Fruit fly (Drosophila melanogaster): Measurements from ENCODE around the gene CG44362.

- TF ChIP-seq CG11617 (GFP tag; optimal IDR thresholded peaks at IDR 0.05) (peak; percentile 85), CG12768 (GFP tag; optimal IDR thresholded peaks at IDR 0.05) (peak; percentile 40), Clk (GFP tag; optimal IDR thresholded peaks at IDR 0.05) (no peak), CG14711 (tag; optimal IDR thresholded peaks at IDR 0.05) (peak; percentile 82), CG33017 (tag; optimal IDR thresholded peaks at IDR 0.05) (peak; percentile 88), bab1 (GFP tag; optimal IDR thresholded peaks at IDR 0.05) (peak; percentile 51), cnc (optimal IDR thresholded peaks at IDR 0.05) (no peak), Mnt (GFP tag; optimal IDR thresholded peaks at IDR 0.05) (peak; percentile 8), pad (GFP tag; optimal IDR thresholded peaks at IDR 0.05) (peak; percentile 58), CG5204 (GFP tag; optimal IDR thresholded peaks at IDR 0.05) (peak; percentile 60), kay (GFP tag; ENCODE audit: borderline replicate concordance) (no peak), CG7101 (tag; optimal IDR thresholded peaks at IDR 0.05) (peak; percentile 85)
Observed at dm6 chr3L:11348971-11349907, 48.1 kb upstream of the CG44362 start.

Measured in whole organism, adult.